Fruit fly (Drosophila melanogaster) S2 (cell line): ENCODE measurements around the gene CG7101.

Experiments used
- CG8478 ChIP-seq: fragments of >200 bp; optimal IDR thresholded peaks from 2 replicates; lab custom pipeline; 2018
- CTCF ChIP-seq, 2 experiments: fragments of >200 bp; optimal IDR thresholded peaks; 2 replicates each; lab custom pipeline; 2018

DNA sequence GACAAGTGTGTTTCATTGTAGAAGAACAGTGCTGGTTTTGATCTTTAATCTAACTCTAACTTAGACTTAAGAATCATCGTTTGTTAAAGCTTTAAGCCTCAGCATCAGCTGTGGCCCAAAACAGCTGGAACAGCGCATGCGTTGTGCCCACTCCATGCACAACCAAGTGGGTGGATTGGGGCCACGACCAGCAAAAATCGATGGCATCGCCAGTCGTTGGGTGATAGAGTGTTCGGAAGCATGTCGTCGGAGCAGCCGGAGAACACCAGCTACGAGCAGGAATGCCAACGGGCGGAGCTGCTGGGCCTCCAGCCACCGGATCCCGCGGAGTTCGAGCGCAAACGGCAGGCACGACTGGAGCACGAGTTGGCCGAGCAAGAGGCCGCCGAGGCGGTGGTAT, 29.7 kb downstream of the CG7101 start, which contains the start of gene CG32544:
- TF ChIP-seq CG8478 (lab: Kevin White, UChicago) (no peak), CTCF (optimal IDR thresholded peaks at IDR 0.05; lab: Kevin White, UChicago) (no peak)
